Worm (Caenorhabditis elegans) whole organism, L3 larva: ENCODE data around the gene EGAP1.1.

ENCODE experiments used
- R02D3.7 ChIP-seq: fragments of 150-350 bp; optimal IDR thresholded peaks from 2 replicates; lab custom pipeline; 2014; ENCODE audit warnings: missing biosample characterization, missing genetic modification characterization
- ama-1 ChIP-seq: fragments of 150-350 bp; optimal IDR thresholded peaks from 2 replicates; lab custom pipeline; 2018
- fkh-2 ChIP-seq: fragments of 150-350 bp; optimal IDR thresholded peaks from 2 replicates; lab custom pipeline; 2014; ENCODE audit warnings: missing biosample characterization, missing genetic modification reagents, missing genetic modification characterization
- fos-1 ChIP-seq: fragments of 150-350 bp; optimal IDR thresholded peaks from 2 replicates; lab custom pipeline; 2014; ENCODE audit warnings: missing biosample characterization, missing genetic modification characterization
- lsy-12 ChIP-seq: sonication (generic microtip); optimal IDR thresholded peaks from 2 replicates; lab custom pipeline; 2016; ENCODE audit warnings: mild to moderate bottlenecking, missing genetic modification characterization, missing compliant biosample characterization
- mdl-1 ChIP-seq: fragments of 150-350 bp; optimal IDR thresholded peaks from 2 replicates; lab custom pipeline; 2014; ENCODE audit warnings: missing biosample characterization, missing genetic modification characterization
- nhr-11 ChIP-seq: fragments of 150-350 bp; optimal IDR thresholded peaks from 2 replicates; lab custom pipeline; 2014; ENCODE audit warnings: missing biosample characterization, missing genetic modification characterization
- nhr-237 ChIP-seq: fragments of 150-350 bp; optimal IDR thresholded peaks from 2 replicates; lab custom pipeline; 2014; ENCODE audit warnings: missing biosample characterization, missing genetic modification characterization
- nhr-25 ChIP-seq: sonication (generic microtip); optimal IDR thresholded peaks from 2 replicates; lab custom pipeline; 2017; ENCODE audit warnings: missing biosample characterization, missing genetic modification characterization
- nhr-28 ChIP-seq: fragments of 150-350 bp; optimal IDR thresholded peaks from 2 replicates; lab custom pipeline; 2014; ENCODE audit warnings: missing biosample characterization, missing genetic modification characterization
- nhr-77 ChIP-seq: fragments of 150-350 bp; optimal IDR thresholded peaks from 2 replicates; lab custom pipeline; 2014; ENCODE audit warnings: missing biosample characterization, missing genetic modification characterization
- snpc-4 ChIP-seq: fragments of 150-350 bp; optimal IDR thresholded peaks from 2 replicates; lab custom pipeline; 2014; ENCODE audit warnings: missing biosample characterization, missing genetic modification characterization
- unc-62 ChIP-seq: fragments of 150-350 bp; sonication (generic microtip); optimal IDR thresholded peaks from 4 replicates; lab custom pipeline; 2014; ENCODE audit warnings: missing biosample characterization, missing genetic modification reagents, missing genetic modification characterization

DNA sequence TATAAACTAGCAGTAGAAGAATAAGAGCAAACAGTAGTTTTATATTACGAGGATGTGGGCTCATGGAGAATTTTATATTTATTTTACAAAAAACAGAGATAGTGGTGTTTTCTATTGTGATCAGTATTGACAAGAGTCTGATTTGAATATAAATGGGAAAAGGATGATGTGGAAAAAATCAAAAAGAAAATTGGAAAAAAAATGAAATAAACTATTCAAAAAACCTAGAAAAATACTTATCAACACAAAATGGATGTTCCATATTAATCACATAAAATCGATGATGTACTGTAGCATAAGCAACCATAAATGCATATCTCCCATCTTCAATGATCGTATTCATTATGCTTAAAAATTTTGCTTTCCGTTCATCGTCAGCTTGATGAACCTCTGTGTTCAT is 50.1 kb downstream of the EGAP1.1 start, which contains the start of gene C28H8.7:
- TF ChIP-seq fos-1 (no peak), nhr-237 (tag; lab: Kevin White, UChicago) (no peak), nhr-25 (tag; lab: Kevin White, UChicago) (no peak), ama-1 (lab: Kevin White, UChicago) (no peak), nhr-28 (tag; lab: Kevin White, UChicago) (no peak), nhr-11 (tag; lab: Kevin White, UChicago) (no peak), unc-62 (GFP tag; lab: Kevin White, UChicago) (no peak), mdl-1 (tag; lab: Kevin White, UChicago) (no peak), snpc-4 (tag; lab: Kevin White, UChicago) (no peak), nhr-77 (tag; lab: Kevin White, UChicago) (no peak), lsy-12 (tag; lab: Kevin White, UChicago) (no peak), R02D3.7 (tag; lab: Kevin White, UChicago) (no peak), fkh-2 (tag; lab: Kevin White, UChicago) (no peak)
